Worm (Caenorhabditis elegans): ENCODE data around the gene clp-6.

- TF ChIP-seq ceh-100 (GFP tag; IDR thresholded peaks at IDR 0.05) (no peak), gei-17 (GFP tag; optimal IDR thresholded peaks at IDR 0.05) (no peak), ama-1 (optimal IDR thresholded peaks at IDR 0.05) (no peak), ama-1 (GFP tag; optimal IDR thresholded peaks at IDR 0.05) (no peak), ztf-25 (GFP tag; IDR thresholded peaks at IDR 0.05) (no peak), nhr-179 (tag; optimal IDR thresholded peaks at IDR 0.05) (no peak), F39B2.1 (GFP tag; IDR thresholded peaks at IDR 0.05) (no peak), him-1 (tag; optimal IDR thresholded peaks at IDR 0.05) (no peak), lsl-1 (GFP tag; optimal IDR thresholded peaks at IDR 0.05) (no peak), ets-4 (GFP tag; optimal IDR thresholded peaks at IDR 0.05) (no peak), hlh-12 (tag; optimal IDR thresholded peaks at IDR 0.05) (no peak), sea-2 (GFP tag; IDR thresholded peaks at IDR 0.05) (no peak), rec-8 (tag; optimal IDR thresholded peaks at IDR 0.05) (no peak)
Observed at ce11 chrIV:1407049-1407448, 27.8 kb downstream of the clp-6 start.
